Fruit fly (Drosophila melanogaster): ENCODE data around the gene Gapvd1.

Gene Gapvd1

dm6 chrX:11351351-11351750 lies 26.2 kb downstream of the Gapvd1 start (continued):
- TF ChIP-seq CG10979 (tag; optimal IDR thresholded peaks at IDR 0.05) (peak; percentile 87), pnt (GFP tag; optimal IDR thresholded peaks at IDR 0.05) (peak; percentile 95), GATAe (GFP tag; conservative IDR thresholded peaks at IDR 0.05) (peak; percentile 67), cg (GFP tag; optimal IDR thresholded peaks at IDR 0.05) (peak; percentile 71), CTCF (GFP tag; optimal IDR thresholded peaks at IDR 0.05) (peak; percentile 62), CG10321 (GFP tag; IDR thresholded peaks at IDR 0.05) (peak; percentile 76), CG6689 (GFP tag; IDR thresholded peaks at IDR 0.05) (peak; percentile 94), CG5245 (GFP tag; optimal IDR thresholded peaks at IDR 0.05) (peak; percentile 91), Max (GFP tag; optimal IDR thresholded peaks at IDR 0.05) (peak; percentile 85), Dll (GFP tag; IDR thresholded peaks at IDR 0.05; ENCODE audit: partially characterized antibody) (no peak), CG7786 (GFP tag; optimal IDR thresholded peaks at IDR 0.05) (peak; percentile 94), lola (GFP tag; optimal IDR thresholded peaks at IDR 0.05) (peak in 1 of 3 experiments; percentile 77), CG31388 (GFP tag; optimal IDR thresholded peaks at IDR 0.05) (peak; percentile 83), croc (GFP tag; conservative IDR thresholded peaks at IDR 0.05) (peak; percentile 89), CG43689 (GFP tag; IDR thresholded peaks at IDR 0.05) (peak; percentile 87), rib (GFP tag; IDR thresholded peaks at IDR 0.05) (peak; percentile 83), Chrac-16 (GFP tag; optimal IDR thresholded peaks at IDR 0.05) (peak; percentile 93), schlank (tag; optimal IDR thresholded peaks at IDR 0.05) (peak; percentile 88), Ada2b (GFP tag; IDR thresholded peaks at IDR 0.05) (peak; percentile 96), sim (GFP tag; IDR thresholded peaks at IDR 0.05) (peak; percentile 83), CG3407 (GFP tag; optimal IDR thresholded peaks at IDR 0.05) (peak; percentile 86), C15 (GFP tag; IDR thresholded peaks at IDR 0.05) (peak; percentile 80; the same call in 2 of the 3 replicates), Hr39 (optimal IDR thresholded peaks at IDR 0.05) (no peak), kah (GFP tag; optimal IDR thresholded peaks at IDR 0.05) (peak; percentile 86), gcm (GFP tag; optimal IDR thresholded peaks at IDR 0.05) (peak; percentile 85), CG10431 (GFP tag; optimal IDR thresholded peaks at IDR 0.05) (peak; percentile 50), E2f1 (GFP tag; IDR thresholded peaks at IDR 0.05) (peak; percentile 96), z (GFP tag; IDR thresholded peaks at IDR 0.05) (peak; percentile 65; the same call in 2 of the 3 replicates), CG6272 (GFP tag; IDR thresholded peaks at IDR 0.05) (peak; percentile 88), onecut (GFP tag; IDR thresholded peaks at IDR 0.05) (peak; percentile 92), Nf-YA (GFP tag; IDR thresholded peaks at IDR 0.05) (peak; percentile 93), lbe (GFP tag; optimal IDR thresholded peaks at IDR 0.05) (peak; percentile 88), Dfd (GFP tag; optimal IDR thresholded peaks at IDR 0.05) (no peak), gem (tag; optimal IDR thresholded peaks at IDR 0.05) (peak; percentile 93), CG34422 (GFP tag; IDR thresholded peaks at IDR 0.05) (peak; percentile 97), chn (GFP tag; optimal IDR thresholded peaks at IDR 0.05) (peak; percentile 91), Ptx1 (GFP tag; IDR thresholded peaks at IDR 0.05) (peak; percentile 95), ERR (GFP tag; optimal IDR thresholded peaks at IDR 0.05) (peak; percentile 92), dimm (GFP tag; IDR thresholded peaks at IDR 0.05) (peak; percentile 86), fd102C (GFP tag; optimal IDR thresholded peaks at IDR 0.05) (no peak), CG11723 (GFP tag; optimal IDR thresholded peaks at IDR 0.05) (peak; percentile 90), CG11504 (tag; optimal IDR thresholded peaks at IDR 0.05) (peak; percentile 92), HmgZ (tag; optimal IDR thresholded peaks at IDR 0.05) (peak; percentile 93), sens-2 (GFP tag; IDR thresholded peaks at IDR 0.05) (peak; percentile 93), B-H2 (GFP tag; optimal IDR thresholded peaks at IDR 0.05) (peak; percentile 74), tna (GFP tag; IDR thresholded peaks at IDR 0.05; ENCODE audit: partially characterized antibody) (0 out of 2 replicates have a peak, but pooled peaks have one; percentile 16), slp2 (GFP tag; optimal IDR thresholded peaks at IDR 0.05) (peak; percentile 85), CG32767 (GFP tag; IDR thresholded peaks at IDR 0.05) (peak; percentile 91), Abd-B (GFP tag; optimal IDR thresholded peaks at IDR 0.05) (peak; percentile 91), slbo (GFP tag; IDR thresholded peaks at IDR 0.05) (peak; percentile 97), CG10543 (GFP tag; optimal IDR thresholded peaks at IDR 0.05) (peak; percentile 91), Doc2 (GFP tag; IDR thresholded peaks at IDR 0.05) (peak; percentile 77)

Data from whole organism, embryonic.